Fruit fly (Drosophila melanogaster) whole organism, prepupa: Measurements from ENCODE around the gene Hph.
A peak's percentile ranks its signal among the peaks of the same experiment; 100 is the strongest.

Source experiments
- Blimp-1 ChIP-seq: fragments of 200-800 bp; sonication (Bioruptor generic); optimal IDR thresholded peaks from 3 replicates; lab custom pipeline; 2017; ENCODE audit warnings: missing biosample characterization, missing genetic modification characterization, mild to moderate bottlenecking, moderate library complexity, missing genetic modification reagents
- CG10669 ChIP-seq: fragments of 200-800 bp; sonication (Bioruptor generic); optimal IDR thresholded peaks from 3 replicates; lab custom pipeline; 2018; ENCODE audit warnings: missing biosample characterization, mild to moderate bottlenecking, missing genetic modification characterization, moderate library complexity
- CG11294 ChIP-seq: fragments of 200-800 bp; sonication (Bioruptor generic); IDR thresholded peaks from 2 replicates; pipeline ENCODE4 v1.3.6; 2022; ENCODE audit warnings: missing biosample characterization, missing genetic modification characterization
- CG1621 ChIP-seq: fragments of 200-800 bp; sonication (Bioruptor generic); optimal IDR thresholded peaks from 3 replicates; lab custom pipeline; 2018; ENCODE audit warnings: missing biosample characterization, mild to moderate bottlenecking, missing genetic modification characterization
- CG3032 ChIP-seq: fragments of 200-800 bp; optimal IDR thresholded peaks from 2 replicates; lab custom pipeline; 2019; ENCODE audit warnings: missing biosample characterization, mild to moderate bottlenecking, missing genetic modification characterization, moderate library complexity
- CG31627 ChIP-seq: fragments of 200-800 bp; sonication (Bioruptor generic); optimal IDR thresholded peaks from 3 replicates; lab custom pipeline; 2016; ENCODE audit warnings: missing biosample characterization, missing genetic modification characterization
- CG3919 ChIP-seq: fragments of 200-800 bp; sonication (Bioruptor generic); optimal IDR thresholded peaks from 3 replicates; lab custom pipeline; 2016; ENCODE audit warnings: missing biosample characterization, missing genetic modification characterization
- CG4318 ChIP-seq: fragments of 200-800 bp; sonication (Bioruptor generic); optimal IDR thresholded peaks from 3 replicates; lab custom pipeline; 2017; ENCODE audit warnings: missing biosample characterization, mild to moderate bottlenecking, missing genetic modification characterization
- CG6163 ChIP-seq: fragments of 200-800 bp; sonication (Bioruptor generic); IDR thresholded peaks from 3 replicates; pipeline ENCODE4 v1.3.6; 2022; ENCODE audit warnings: missing biosample characterization, missing genetic modification characterization
- CG6276 ChIP-seq: fragments of 200-800 bp; sonication (Bioruptor generic); optimal IDR thresholded peaks from 2 replicates; lab custom pipeline; 2017; ENCODE audit warnings: missing biosample characterization, mild to moderate bottlenecking, missing genetic modification characterization
- CG6792 ChIP-seq: fragments of 200-800 bp; sonication (Bioruptor generic); optimal IDR thresholded peaks from 3 replicates; lab custom pipeline; 2016; ENCODE audit warnings: missing biosample characterization, missing genetic modification characterization
- CG6808 ChIP-seq: fragments of 200-800 bp; sonication (Bioruptor generic); optimal IDR thresholded peaks from 3 replicates; lab custom pipeline; 2017; ENCODE audit warnings: missing biosample characterization, missing genetic modification characterization, mild to moderate bottlenecking, moderate library complexity, missing genetic modification reagents
- CG6854 ChIP-seq: fragments of 200-800 bp; sonication (Bioruptor generic); optimal IDR thresholded peaks from 2 replicates; lab custom pipeline; 2017; ENCODE audit warnings: missing biosample characterization, mild to moderate bottlenecking, missing genetic modification characterization
- CG7368 ChIP-seq: fragments of 200-800 bp; sonication (Bioruptor generic); optimal IDR thresholded peaks from 3 replicates; lab custom pipeline; 2016; ENCODE audit warnings: missing biosample characterization, missing genetic modification characterization
- CG8119 ChIP-seq: fragments of 200-800 bp; sonication (Bioruptor generic); IDR thresholded peaks from 3 replicates; pipeline ENCODE4 v1.3.6; 2022; ENCODE audit warnings: missing biosample characterization, missing genetic modification characterization
- CG8319 ChIP-seq: fragments of 200-800 bp; sonication (Bioruptor generic); optimal IDR thresholded peaks from 3 replicates; lab custom pipeline; 2016; ENCODE audit warnings: missing biosample characterization, missing genetic modification characterization
- CG8632 ChIP-seq: fragments of 200-800 bp; sonication (Bioruptor generic); optimal IDR thresholded peaks from 3 replicates; lab custom pipeline; 2016; ENCODE audit warnings: missing biosample characterization, missing genetic modification characterization
- Eip75B ChIP-seq: fragments of 200-800 bp; sonication (Bioruptor generic); optimal IDR thresholded peaks from 3 replicates; lab custom pipeline; 2016; ENCODE audit warnings: missing biosample characterization, missing genetic modification characterization
- Eip78C ChIP-seq: fragments of 200-800 bp; sonication (Bioruptor generic); peaks from one replicate; lab custom pipeline; 2016; ENCODE audit warnings: missing biosample characterization, missing genetic modification characterization
- Ets21C ChIP-seq: fragments of 200-800 bp; sonication (Bioruptor generic); optimal IDR thresholded peaks from 3 replicates; lab custom pipeline; 2016; ENCODE audit warnings: missing biosample characterization, missing genetic modification characterization
- Ets96B ChIP-seq: fragments of 200-800 bp; optimal IDR thresholded peaks from 2 replicates; lab custom pipeline; 2019; ENCODE audit warnings: missing biosample characterization, mild to moderate bottlenecking, missing genetic modification characterization, moderate library complexity
- Hr39 ChIP-seq: fragments of 200-800 bp; sonication (Bioruptor generic); optimal IDR thresholded peaks from 2 replicates; lab custom pipeline; 2016; ENCODE audit warnings: missing biosample characterization, missing genetic modification characterization
- Hr4 ChIP-seq: fragments of 200-800 bp; sonication (Bioruptor generic); optimal IDR thresholded peaks from 3 replicates; lab custom pipeline; 2016; ENCODE audit warnings: missing biosample characterization, missing genetic modification characterization
- Lpt ChIP-seq: fragments of 200-800 bp; sonication (Bioruptor generic); optimal IDR thresholded peaks from 3 replicates; lab custom pipeline; 2016; ENCODE audit warnings: missing biosample characterization, missing genetic modification characterization
- OdsH ChIP-seq: fragments of 200-800 bp; sonication (Bioruptor generic); optimal IDR thresholded peaks from 3 replicates; lab custom pipeline; 2016; ENCODE audit warnings: missing biosample characterization, missing genetic modification characterization
- Smox ChIP-seq: fragments of 200-800 bp; sonication (Bioruptor generic); optimal IDR thresholded peaks from 3 replicates; lab custom pipeline; 2016; ENCODE audit warnings: missing biosample characterization, missing genetic modification characterization
- Sox102F ChIP-seq: fragments of 200-800 bp; sonication (Bioruptor generic); optimal IDR thresholded peaks from 2 replicates; lab custom pipeline; 2016; ENCODE audit warnings: missing biosample characterization, mild to moderate bottlenecking, missing genetic modification characterization
- Sox14 ChIP-seq: fragments of 200-800 bp; sonication (Bioruptor generic); optimal IDR thresholded peaks from 3 replicates; lab custom pipeline; 2016; ENCODE audit warnings: missing biosample characterization, missing genetic modification characterization
- Sox15 ChIP-seq: fragments of 200-800 bp; sonication (Bioruptor generic); optimal IDR thresholded peaks from 3 replicates; lab custom pipeline; 2016; ENCODE audit warnings: missing biosample characterization, missing genetic modification characterization
- achi ChIP-seq: fragments of 200-800 bp; sonication (Bioruptor generic); optimal IDR thresholded peaks from 3 replicates; lab custom pipeline; 2016; ENCODE audit warnings: missing biosample characterization, missing genetic modification characterization
- cyc ChIP-seq: fragments of 200-800 bp; sonication (Bioruptor generic); optimal IDR thresholded peaks from 3 replicates; lab custom pipeline; 2016; ENCODE audit warnings: missing biosample characterization, missing genetic modification characterization
- dac ChIP-seq: fragments of 200-800 bp; sonication (Bioruptor generic); optimal IDR thresholded peaks from 2 replicates; lab custom pipeline; 2017; ENCODE audit warnings: missing biosample characterization, mild to moderate bottlenecking, missing genetic modification characterization
- dsx ChIP-seq: fragments of 200-800 bp; optimal IDR thresholded peaks from 3 replicates; lab custom pipeline; 2019; ENCODE audit warnings: missing biosample characterization, mild to moderate bottlenecking, missing genetic modification characterization, moderate library complexity; ENCODE audit not compliant: poor library complexity, severe bottlenecking
- eg ChIP-seq: fragments of 200-800 bp; sonication (Bioruptor generic); IDR thresholded peaks from 3 replicates; pipeline ENCODE4 v1.3.6; 2022; ENCODE audit warnings: missing biosample characterization, missing genetic modification characterization
- esn ChIP-seq: fragments of 200-800 bp; sonication (Bioruptor generic); optimal IDR thresholded peaks from 2 replicates; lab custom pipeline; 2016; ENCODE audit warnings: missing biosample characterization, mild to moderate bottlenecking, missing genetic modification characterization, moderate library complexity
- fd59A ChIP-seq: fragments of 200-800 bp; sonication (Bioruptor generic); optimal IDR thresholded peaks from 2 replicates; lab custom pipeline; 2017; ENCODE audit warnings: missing biosample characterization, mild to moderate bottlenecking, missing genetic modification characterization, missing genetic modification reagents
- fd85E ChIP-seq: fragments of 200-800 bp; sonication (Bioruptor generic); optimal IDR thresholded peaks from 3 replicates; lab custom pipeline; 2016; ENCODE audit warnings: missing biosample characterization, missing genetic modification characterization
- lz ChIP-seq: fragments of 200-800 bp; sonication (Bioruptor generic); optimal IDR thresholded peaks from 3 replicates; lab custom pipeline; 2016; ENCODE audit warnings: missing biosample characterization, missing genetic modification characterization
- pdm3 ChIP-seq: fragments of 200-800 bp; sonication (Bioruptor generic); optimal IDR thresholded peaks from 3 replicates; lab custom pipeline; 2016; ENCODE audit warnings: missing biosample characterization, missing genetic modification characterization
- salr ChIP-seq, 2 experiments: fragments of 200-800 bp; sonication (Bioruptor generic); optimal IDR thresholded peaks; 3 replicates each; lab custom pipeline; 2016 to 2018; ENCODE audit warnings: missing biosample characterization in 2 of 2, missing genetic modification characterization in 2 of 2, mild to moderate bottlenecking in 1 of 2
- ss ChIP-seq, 2 experiments: fragments of 200-800 bp; sonication (Bioruptor generic); optimal IDR thresholded peaks; 2 replicates in 1 of 2; 3 replicates in 1 of 2; lab custom pipeline; 2017 to 2018; ENCODE audit warnings: mild to moderate bottlenecking in 2 of 2, missing biosample characterization in 2 of 2, missing genetic modification characterization in 2 of 2, moderate library complexity in 1 of 2
- topi ChIP-seq: fragments of 200-800 bp; sonication (Bioruptor generic); optimal IDR thresholded peaks from 3 replicates; lab custom pipeline; 2016; ENCODE audit warnings: missing biosample characterization, missing genetic modification characterization

Gene Hph

dm6 chr3R:5217278-5217714, 39.5 kb upstream of the Hph start, which contains the start of gene cno:
TSS of gene cno (minus strand) at chr3R:5217456.
- TF ChIP-seq Sox102F (GFP tag; lab: Kevin White, UChicago) (no peak), Ets96B (no peak), CG6163 (0 out of 3 replicates have a peak, but pooled peaks have one; percentile 7), fd59A (no peak), Eip78C (peak; percentile 83), CG1621 (tag; lab: Kevin White, UChicago) (peak; percentile 8), ss (GFP tag; optimal IDR thresholded peaks at IDR 0.05; lab: Kevin White, UChicago) (peak; percentile 20 to 35), cyc (GFP tag; lab: Kevin White, UChicago) (no peak), Ets21C (GFP tag; lab: Kevin White, UChicago) (no peak), CG7368 (no peak), CG6854 (GFP tag; lab: Kevin White, UChicago) (peak; percentile 77), dsx (GFP tag; lab: Kevin White, UChicago) (peak; percentile 49), Sox15 (GFP tag; lab: Kevin White, UChicago) (no peak), esn (GFP tag; lab: Kevin White, UChicago) (peak; percentile 34), CG3032 (tag; lab: Kevin White, UChicago) (peak; percentile 19), eg (GFP tag; lab: Robert Waterston, UW) (peak; percentile 34; the same call in 2 of the 3 replicates), CG8119 (GFP tag; lab: Robert Waterston, UW) (peak; percentile 51; the same call in 1 of the 3 replicates)

dm6 chr3R:5219466-5219865, 37.4 kb upstream of the Hph start, which contains the start of the genes Prosbeta2R2 and CG1116:
TSS of gene Prosbeta2R2 (minus strand) at chr3R:5219528.
TSS of gene CG1116 (plus strand) at chr3R:5219657.
- TF ChIP-seq CG7368 (no peak), CG6163 (no peak), Lpt (GFP tag; lab: Kevin White, UChicago) (no peak), Hr39 (GFP tag; lab: Kevin White, UChicago) (no peak), achi (GFP tag; lab: Kevin White, UChicago) (no peak), CG6792 (no peak), CG8119 (GFP tag; lab: Robert Waterston, UW) (no peak), CG11294 (no peak), cyc (GFP tag; lab: Kevin White, UChicago) (no peak), topi (GFP tag; lab: Kevin White, UChicago) (no peak), CG8319 (GFP tag; lab: Kevin White, UChicago) (no peak), Blimp-1 (GFP tag; lab: Kevin White, UChicago) (no peak)

dm6 chr3R:5223135-5223534, 33.7 kb upstream of the Hph start, which contains the start of gene CG2604:
TSS of gene CG2604 (minus strand) at chr3R:5223365.
- TF ChIP-seq pdm3 (GFP tag; lab: Kevin White, UChicago) (no peak), CG6276 (GFP tag; lab: Kevin White, UChicago) (no peak), Smox (GFP tag; lab: Kevin White, UChicago) (no peak), CG8632 (GFP tag; lab: Kevin White, UChicago) (no peak), fd85E (GFP tag; lab: Kevin White, UChicago) (no peak), salr (GFP tag; optimal IDR thresholded peaks at IDR 0.05; lab: Kevin White, UChicago) (peak in 1 of 2 experiments; percentile 3), CG6854 (GFP tag; lab: Kevin White, UChicago) (peak; percentile 64), CG3919 (GFP tag; lab: Kevin White, UChicago) (no peak), CG6163 (no peak), CG10669 (no peak), CG6808 (GFP tag; lab: Kevin White, UChicago) (peak; percentile 56), CG1621 (tag; lab: Kevin White, UChicago) (peak; percentile 31), dac (GFP tag; lab: Kevin White, UChicago) (peak; percentile 67), Hr4 (GFP tag; lab: Kevin White, UChicago) (no peak), esn (GFP tag; lab: Kevin White, UChicago) (peak; percentile 29), Eip75B (GFP tag; lab: Kevin White, UChicago) (no peak), lz (GFP tag; lab: Kevin White, UChicago) (peak; percentile 1), OdsH (GFP tag; lab: Kevin White, UChicago) (no peak), ss (GFP tag; optimal IDR thresholded peaks at IDR 0.05; lab: Kevin White, UChicago) (peak in 1 of 2 experiments; percentile 72), CG11294 (no peak), CG31627 (peak; percentile 23), Eip78C (peak; percentile 68), Ets96B (peak; percentile 9), Sox14 (GFP tag; lab: Kevin White, UChicago) (peak; percentile 33), CG4318 (no peak), CG3032 (tag; lab: Kevin White, UChicago) (peak; percentile 38)
